Fruit fly (Drosophila melanogaster) whole organism, embryonic: ENCODE data around the gene CG10195.

Experiments used
- BEAF-32 ChIP-seq: fragments of 200-800 bp; sonication (Bioruptor generic); optimal IDR thresholded peaks from 3 replicates; lab custom pipeline; 2017; ENCODE audit warnings: missing biosample characterization, missing genetic modification characterization, mild to moderate bottlenecking, moderate library complexity, missing genetic modification reagents
- Bteb2 ChIP-seq: fragments of 200-800 bp; sonication (Bioruptor generic); optimal IDR thresholded peaks from 2 replicates; lab custom pipeline; 2016; ENCODE audit warnings: missing biosample characterization, missing genetic modification characterization
- CG10147 ChIP-seq: fragments of 200-800 bp; sonication (Bioruptor generic); optimal IDR thresholded peaks from 2 replicates; lab custom pipeline; 2019; ENCODE audit warnings: missing biosample characterization, mild to moderate bottlenecking, missing genetic modification characterization, moderate library complexity
- CG10462 ChIP-seq: fragments of 200-800 bp; sonication (Bioruptor generic); optimal IDR thresholded peaks from 2 replicates; lab custom pipeline; 2016; ENCODE audit warnings: missing biosample characterization, missing genetic modification characterization
- CG12299 ChIP-seq: fragments of 200-800 bp; sonication (Bioruptor generic); optimal IDR thresholded peaks from 2 replicates; lab custom pipeline; 2018; ENCODE audit warnings: missing biosample characterization, mild to moderate bottlenecking, missing genetic modification characterization
- CG12769 ChIP-seq: fragments of 200-800 bp; sonication (Bioruptor generic); optimal IDR thresholded peaks from 2 replicates; lab custom pipeline; 2019; ENCODE audit warnings: missing biosample characterization, mild to moderate bottlenecking, missing genetic modification characterization, moderate library complexity
- CG13775 ChIP-seq: fragments of 200-800 bp; sonication (Bioruptor generic); optimal IDR thresholded peaks from 3 replicates; lab custom pipeline; 2017; ENCODE audit warnings: missing biosample characterization, mild to moderate bottlenecking, missing genetic modification characterization
- CG13894 ChIP-seq: fragments of 200-800 bp; sonication (Bioruptor generic); optimal IDR thresholded peaks from 3 replicates; lab custom pipeline; 2018; ENCODE audit warnings: missing biosample characterization, mild to moderate bottlenecking, missing genetic modification characterization, moderate library complexity
- CG14441 ChIP-seq: fragments of 200-800 bp; sonication (Bioruptor generic); IDR thresholded peaks from 2 replicates; pipeline ENCODE4 v1.3.6; 2022; ENCODE audit warnings: missing biosample characterization, missing genetic modification characterization
- CG14860 ChIP-seq: fragments of 200-800 bp; sonication (Bioruptor generic); IDR thresholded peaks from 3 replicates; pipeline ENCODE4 v1.3.6; 2022; ENCODE audit warnings: missing biosample characterization, missing genetic modification characterization; ENCODE audit not compliant: partially characterized antibody
- CG14965 ChIP-seq: fragments of 200-800 bp; sonication (Bioruptor generic); optimal IDR thresholded peaks from 2 replicates; lab custom pipeline; 2016; ENCODE audit warnings: missing biosample characterization, missing genetic modification characterization, borderline replicate concordance
- CG15073 ChIP-seq: fragments of 200-800 bp; sonication (Bioruptor generic); optimal IDR thresholded peaks from 2 replicates; lab custom pipeline; 2016; ENCODE audit warnings: missing biosample characterization, missing genetic modification characterization
- CG16863 ChIP-seq: fragments of 200-800 bp; sonication (Bioruptor generic); optimal IDR thresholded peaks from 3 replicates; lab custom pipeline; 2016; ENCODE audit warnings: missing biosample characterization, missing genetic modification characterization
- CG2129 ChIP-seq: fragments of 200-800 bp; sonication (Bioruptor generic); IDR thresholded peaks from 2 replicates; pipeline ENCODE4 v1.3.6; 2022; ENCODE audit warnings: missing biosample characterization, missing genetic modification characterization; ENCODE audit not compliant: partially characterized antibody
- CG32767 ChIP-seq: fragments of 200-800 bp; sonication (Bioruptor generic); IDR thresholded peaks from 2 replicates; pipeline ENCODE4 v1.3.6; 2022; ENCODE audit warnings: missing biosample characterization, missing genetic modification characterization
- CG6813 ChIP-seq: fragments of 200-800 bp; sonication (Bioruptor generic); optimal IDR thresholded peaks from 2 replicates; lab custom pipeline; 2017; ENCODE audit warnings: missing biosample characterization, missing genetic modification characterization, mild to moderate bottlenecking, moderate library complexity, missing genetic modification reagents
- CG8089 ChIP-seq: fragments of 200-800 bp; sonication (Bioruptor generic); optimal IDR thresholded peaks from 3 replicates; lab custom pipeline; 2016; ENCODE audit warnings: missing biosample characterization, missing genetic modification characterization
- CG8944 ChIP-seq: fragments of 200-800 bp; sonication (Bioruptor generic); optimal IDR thresholded peaks from 3 replicates; lab custom pipeline; 2016; ENCODE audit warnings: missing biosample characterization, missing genetic modification characterization
- CG9817 ChIP-seq: fragments of 200-800 bp; sonication (Bioruptor generic); optimal IDR thresholded peaks from 2 replicates; lab custom pipeline; 2018; ENCODE audit warnings: missing biosample characterization, mild to moderate bottlenecking, missing genetic modification characterization, moderate library complexity
- Doc2 ChIP-seq: fragments of 200-800 bp; sonication (Bioruptor generic); IDR thresholded peaks from 2 replicates; pipeline ENCODE4 v1.3.6; 2022; ENCODE audit warnings: missing biosample characterization, missing genetic modification characterization
- Dp ChIP-seq: fragments of 200-800 bp; sonication (Bioruptor generic); optimal IDR thresholded peaks from 2 replicates; lab custom pipeline; 2018; ENCODE audit warnings: missing biosample characterization, mild to moderate bottlenecking, missing genetic modification characterization, moderate library complexity
- Ets65A ChIP-seq: fragments of 200-800 bp; sonication (Bioruptor generic); peaks from one replicate; lab custom pipeline; 2016; ENCODE audit warnings: missing biosample characterization, missing genetic modification characterization
- Fer2 ChIP-seq: fragments of 200-800 bp; sonication (Bioruptor generic); optimal IDR thresholded peaks from 2 replicates; lab custom pipeline; 2018; ENCODE audit warnings: missing biosample characterization, mild to moderate bottlenecking, missing genetic modification characterization, moderate library complexity
- Fer3 ChIP-seq: fragments of 200-800 bp; sonication (Bioruptor generic); optimal IDR thresholded peaks from 2 replicates; lab custom pipeline; 2018; ENCODE audit warnings: missing biosample characterization, mild to moderate bottlenecking, missing genetic modification characterization, moderate library complexity
- Gsc ChIP-seq: fragments of 200-800 bp; sonication (Bioruptor generic); IDR thresholded peaks from 2 replicates; pipeline ENCODE4 v1.3.6; 2022; ENCODE audit warnings: missing biosample characterization, missing genetic modification characterization
- H2.0 ChIP-seq: fragments of 200-800 bp; sonication (Bioruptor generic); IDR thresholded peaks from 2 replicates; pipeline ENCODE4 v1.3.6; 2022; ENCODE audit warnings: missing biosample characterization, missing genetic modification characterization
- HHEX ChIP-seq: fragments of 200-800 bp; sonication (Bioruptor generic); optimal IDR thresholded peaks from 3 replicates; lab custom pipeline; 2017; ENCODE audit warnings: missing biosample characterization, mild to moderate bottlenecking, missing genetic modification characterization, missing genetic modification reagents
- Hey ChIP-seq: fragments of 200-800 bp; sonication (Bioruptor generic); optimal IDR thresholded peaks from 3 replicates; lab custom pipeline; 2018; ENCODE audit warnings: missing biosample characterization, mild to moderate bottlenecking, missing genetic modification characterization
- Hmx ChIP-seq: fragments of 200-800 bp; sonication (Bioruptor generic); optimal IDR thresholded peaks from 2 replicates; lab custom pipeline; 2016; ENCODE audit warnings: missing biosample characterization, missing genetic modification characterization
- NfI ChIP-seq: fragments of 200-800 bp; sonication (Bioruptor generic); optimal IDR thresholded peaks from 3 replicates; lab custom pipeline; 2018; ENCODE audit warnings: missing biosample characterization, mild to moderate bottlenecking, missing genetic modification characterization, moderate library complexity
- Scr ChIP-seq: fragments of 200-800 bp; sonication (Bioruptor generic); IDR thresholded peaks from 2 replicates; pipeline ENCODE4 v1.3.6; 2022; ENCODE audit warnings: missing biosample characterization, missing genetic modification characterization; ENCODE audit not compliant: partially characterized antibody
- TFAM ChIP-seq: fragments of 200-800 bp; sonication (Bioruptor generic); optimal IDR thresholded peaks from 2 replicates; lab custom pipeline; 2017; ENCODE audit warnings: missing biosample characterization, missing genetic modification characterization, inconsistent platforms
- aop ChIP-seq: fragments of 200-800 bp; sonication (Bioruptor generic); IDR thresholded peaks from 2 replicates; pipeline ENCODE4 v1.3.6; 2022; ENCODE audit warnings: missing biosample characterization, missing genetic modification characterization
- ase ChIP-seq: fragments of 200-800 bp; sonication (Bioruptor generic); IDR thresholded peaks from 3 replicates; pipeline ENCODE4 v1.3.6; 2022; ENCODE audit warnings: missing biosample characterization, missing genetic modification characterization
- ato ChIP-seq: fragments of 200-800 bp; sonication (Bioruptor generic); IDR thresholded peaks from 2 replicates; pipeline ENCODE4 v1.3.6; 2022; ENCODE audit warnings: missing biosample characterization, missing genetic modification characterization; ENCODE audit not compliant: partially characterized antibody
- az2 ChIP-seq: fragments of 200-800 bp; sonication (Bioruptor generic); optimal IDR thresholded peaks from 3 replicates; lab custom pipeline; 2016; ENCODE audit warnings: missing biosample characterization, missing genetic modification characterization
- bigmax ChIP-seq: fragments of 200-800 bp; sonication (Bioruptor generic); optimal IDR thresholded peaks from 2 replicates; lab custom pipeline; 2018; ENCODE audit warnings: missing biosample characterization, mild to moderate bottlenecking, missing genetic modification characterization
- cato ChIP-seq: fragments of 200-800 bp; sonication (Bioruptor generic); optimal IDR thresholded peaks from 2 replicates; lab custom pipeline; 2016; ENCODE audit warnings: missing biosample characterization, missing genetic modification characterization, borderline replicate concordance
- chinmo ChIP-seq: fragments of 200-800 bp; sonication (Bioruptor generic); IDR thresholded peaks from 4 replicates; pipeline ENCODE4 v1.3.6; 2022; ENCODE audit warnings: missing biosample characterization, missing genetic modification characterization; ENCODE audit not compliant: partially characterized antibody
- chm ChIP-seq: fragments of 200-800 bp; sonication (Bioruptor generic); IDR thresholded peaks from 2 replicates; pipeline ENCODE4 v1.3.6; 2022; ENCODE audit warnings: missing biosample characterization, missing genetic modification characterization
- dan ChIP-seq: fragments of 200-800 bp; sonication (Bioruptor generic); IDR thresholded peaks from 2 replicates; pipeline ENCODE4 v1.3.6; 2022; ENCODE audit warnings: missing biosample characterization, missing genetic modification characterization
- dati ChIP-seq: fragments of 200-800 bp; sonication (Bioruptor generic); IDR thresholded peaks from 2 replicates; pipeline ENCODE4 v1.3.6; 2022; ENCODE audit warnings: missing biosample characterization, missing genetic modification characterization
- hth ChIP-seq: fragments of >200 bp; optimal IDR thresholded peaks from 2 replicates; lab custom pipeline; 2017; ENCODE audit warnings: inconsistent platforms
- lilli ChIP-seq: fragments of 200-800 bp; sonication (Bioruptor generic); optimal IDR thresholded peaks from 3 replicates; lab custom pipeline; 2016; ENCODE audit warnings: missing biosample characterization, missing genetic modification characterization
- pb ChIP-seq: fragments of 200-800 bp; sonication (Bioruptor generic); optimal IDR thresholded peaks from 3 replicates; lab custom pipeline; 2016; ENCODE audit warnings: missing biosample characterization, missing genetic modification characterization
- ro ChIP-seq: fragments of 200-800 bp; sonication (Bioruptor generic); IDR thresholded peaks from 2 replicates; pipeline ENCODE4 v1.3.6; 2022; ENCODE audit warnings: missing biosample characterization, missing genetic modification characterization
- schlank ChIP-seq: fragments of 200-800 bp; sonication (Bioruptor generic); optimal IDR thresholded peaks from 2 replicates; lab custom pipeline; 2018; ENCODE audit warnings: missing biosample characterization, mild to moderate bottlenecking, missing genetic modification characterization
- sisA ChIP-seq: fragments of 200-800 bp; sonication (Bioruptor generic); IDR thresholded peaks from 2 replicates; pipeline ENCODE4 v1.3.6; 2022; ENCODE audit warnings: missing biosample characterization, missing genetic modification characterization
- tup ChIP-seq: fragments of 200-800 bp; sonication (Bioruptor generic); optimal IDR thresholded peaks from 2 replicates; lab custom pipeline; 2016; ENCODE audit warnings: missing biosample characterization, mild to moderate bottlenecking, missing genetic modification characterization, moderate library complexity

Gene CG10195

dm6 chr2L:19492934-19493686 lies 8.6 kb upstream of the CG10195 start, which contains the start of the genes swm and Ctu2 (continued):
- TF ChIP-seq Dp (GFP tag; lab: Kevin White, UChicago) (peak; percentile 6), chm (GFP tag; lab: Robert Waterston, UW) (no peak), CG10147 (peak; percentile 51), CG8089 (GFP tag; lab: Kevin White, UChicago) (no peak), Hey (tag; lab: Kevin White, UChicago) (no peak), az2 (peak; percentile 48), cato (GFP tag; lab: Kevin White, UChicago) (no peak), CG12769 (tag; lab: Kevin White, UChicago) (no peak), CG6813 (no peak), sisA (GFP tag; lab: Robert Waterston, UW) (peak; percentile 13; the same call in 1 of the 2 replicates), CG15073 (no peak), ato (GFP tag; lab: Robert Waterston, UW) (no peak), pb (GFP tag; lab: Kevin White, UChicago) (no peak), CG2129 (GFP tag; lab: Robert Waterston, UW) (peak; percentile 19; the same call in 1 of the 2 replicates), hth (lab: Kevin White, UChicago) (no peak), CG10462 (no peak), Doc2 (GFP tag; lab: Robert Waterston, UW) (no peak), CG32767 (GFP tag; lab: Robert Waterston, UW) (0 out of 2 replicates have a peak, but pooled peaks have one; percentile 26), CG13775 (GFP tag; lab: Kevin White, UChicago) (peak; percentile 55), CG8944 (GFP tag; lab: Kevin White, UChicago) (no peak), Gsc (GFP tag; lab: Robert Waterston, UW) (no peak), Fer3 (tag; lab: Kevin White, UChicago) (peak; percentile 82), HHEX (GFP tag; lab: Kevin White, UChicago) (no peak), CG14965 (GFP tag; lab: Kevin White, UChicago) (no peak), Scr (GFP tag; lab: Robert Waterston, UW) (peak; percentile 83), chinmo (GFP tag; lab: Robert Waterston, UW) (0 out of 4 replicates have a peak, but pooled peaks have one; percentile 80)

DNA sequence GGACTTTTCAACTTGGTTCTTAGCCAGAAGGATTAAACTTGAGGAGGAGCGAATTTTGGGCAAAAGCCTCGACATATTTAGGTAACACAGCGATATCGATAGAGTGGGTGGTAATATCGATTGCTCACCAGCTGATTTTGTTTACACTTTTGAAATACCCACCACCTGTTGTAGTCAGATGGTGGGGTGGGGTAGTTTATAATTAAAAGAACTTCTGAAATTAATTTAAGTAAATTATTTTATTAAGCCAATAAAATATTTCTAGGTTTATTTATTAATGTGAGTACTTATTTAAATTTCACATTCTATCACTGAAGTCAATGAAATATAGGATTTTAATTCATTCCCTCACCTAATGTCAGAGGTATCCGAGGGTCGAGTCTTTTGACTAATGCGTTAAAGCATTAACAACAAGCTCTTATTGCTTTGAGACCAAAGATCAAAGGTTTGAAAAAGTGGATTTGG lies 5.5 kb upstream of the CG10195 start, which contains the start of the genes CG10194 and CG18094:
Gene CG10194 (minus strand): TSS at position 108 of the 465 bp plus-strand sequence.
Gene CG18094 (plus strand): TSS at position 266 of the 465 bp plus-strand sequence.
- TF ChIP-seq Ets65A (GFP tag; lab: Kevin White, UChicago): no peak
- TF ChIP-seq aop (GFP tag; lab: Robert Waterston, UW): no peak
- TF ChIP-seq bigmax (GFP tag; lab: Kevin White, UChicago): no peak
- TF ChIP-seq CG9817 (tag; lab: Kevin White, UChicago): no peak
- no peak for TF ChIP-seq CG12299 (tag; lab: Kevin White, UChicago)
- TF ChIP-seq ase (GFP tag; lab: Robert Waterston, UW): no peak
- TF ChIP-seq Fer2 (tag; lab: Kevin White, UChicago): no peak
- TF ChIP-seq CG13894 (tag; lab: Kevin White, UChicago): no peak
- TF ChIP-seq BEAF-32 (GFP tag; lab: Kevin White, UChicago): peak; percentile 66
- TF ChIP-seq TFAM (GFP tag; lab: Kevin White, UChicago): no peak
- TF ChIP-seq Bteb2: peak; percentile 17
- no peak for TF ChIP-seq dati (GFP tag; lab: Robert Waterston, UW)
- TF ChIP-seq schlank (tag; lab: Kevin White, UChicago): no peak
- TF ChIP-seq tup: no peak
- TF ChIP-seq CG14441 (GFP tag; lab: Robert Waterston, UW): peak; percentile 30; the same call in 1 of the 2 replicates
- peak; percentile 33 for TF ChIP-seq NfI (GFP tag; lab: Kevin White, UChicago)
- TF ChIP-seq H2.0 (GFP tag; lab: Robert Waterston, UW): no peak
- peak; percentile 47; the same call in 1 of the 3 replicates for TF ChIP-seq CG14860
- no peak for TF ChIP-seq Hmx (GFP tag; lab: Kevin White, UChicago)
- no peak for TF ChIP-seq ro
- TF ChIP-seq lilli: peak; percentile 68
- no peak for TF ChIP-seq CG16863
- TF ChIP-seq dan (GFP tag; lab: Robert Waterston, UW): no peak
